Fruit fly (Drosophila melanogaster) whole organism, wandering third instar larva: ENCODE data around the gene Ntf-2r.

Source experiments
- CrebA ChIP-seq: fragments of 200-800 bp; sonication (Bioruptor generic); optimal IDR thresholded peaks from 2 replicates; lab custom pipeline; 2016; ENCODE audit warnings: missing biosample characterization, mild to moderate bottlenecking, missing genetic modification characterization, borderline replicate concordance
- Dfd ChIP-seq: fragments of >200 bp; optimal IDR thresholded peaks from 2 replicates; lab custom pipeline; 2017; ENCODE audit warnings: missing biosample characterization, missing genetic modification characterization
- HLH106 ChIP-seq: fragments of 200-800 bp; optimal IDR thresholded peaks from 3 replicates; lab custom pipeline; 2019; ENCODE audit warnings: missing biosample characterization, mild to moderate bottlenecking, missing genetic modification characterization, moderate library complexity
- Hnf4 ChIP-seq: fragments of 200-800 bp; sonication (Bioruptor generic); optimal IDR thresholded peaks from 2 replicates; lab custom pipeline; 2016; ENCODE audit warnings: missing biosample characterization, mild to moderate bottlenecking, missing genetic modification characterization
- Hr83 ChIP-seq: fragments of 200-300 bp; sonication (Bioruptor generic); optimal IDR thresholded peaks from 2 replicates; lab custom pipeline; 2016; ENCODE audit warnings: missing biosample characterization, mild to moderate bottlenecking, missing genetic modification characterization, moderate library complexity; ENCODE audit not compliant: poor library complexity, severe bottlenecking
- Mio ChIP-seq: sonication (Bioruptor generic); optimal IDR thresholded peaks from 2 replicates; lab custom pipeline; 2016; ENCODE audit warnings: missing biosample characterization, missing genetic modification characterization
- Myc ChIP-seq: fragments of >200 bp; optimal IDR thresholded peaks from 2 replicates; lab custom pipeline; 2017
- OdsH ChIP-seq: fragments of 200-800 bp; sonication (Bioruptor generic); optimal IDR thresholded peaks from 2 replicates; lab custom pipeline; 2016; ENCODE audit warnings: missing biosample characterization, mild to moderate bottlenecking, missing genetic modification characterization
- Rel ChIP-seq, 2 experiments: fragments of 200-800 bp; sonication (Bioruptor generic) in 1 of 2; optimal IDR thresholded peaks; 2 replicates in 1 of 2; 3 replicates in 1 of 2; lab custom pipeline; 2016 to 2019; ENCODE audit warnings: mild to moderate bottlenecking in 2 of 2, missing biosample characterization in 2 of 2, missing genetic modification characterization in 2 of 2, moderate library complexity in 1 of 2
- Sp1 ChIP-seq: fragments of 200-800 bp; sonication (Bioruptor generic); optimal IDR thresholded peaks from 3 replicates; lab custom pipeline; 2019; ENCODE audit warnings: missing biosample characterization, mild to moderate bottlenecking, missing genetic modification characterization, moderate library complexity
- br ChIP-seq: fragments of 200-800 bp; sonication (Bioruptor generic); optimal IDR thresholded peaks from 2 replicates; lab custom pipeline; 2016; ENCODE audit warnings: missing biosample characterization, missing genetic modification characterization
- dmrt93B ChIP-seq: fragments of 200-800 bp; sonication (Bioruptor generic); optimal IDR thresholded peaks from 2 replicates; lab custom pipeline; 2018; ENCODE audit warnings: missing biosample characterization, mild to moderate bottlenecking, missing genetic modification characterization
- ey ChIP-seq: fragments of 200-800 bp; sonication (Bioruptor generic); optimal IDR thresholded peaks from 2 replicates; lab custom pipeline; 2016; ENCODE audit warnings: missing biosample characterization, missing genetic modification characterization
- foxo ChIP-seq, 2 experiments: fragments of 200-800 bp; sonication (Bioruptor generic); optimal IDR thresholded peaks; 2 replicates in 1 of 2; 3 replicates in 1 of 2; lab custom pipeline; 2016 to 2017; ENCODE audit warnings: missing biosample characterization in 2 of 2, missing genetic modification characterization in 2 of 2
- fru ChIP-seq: fragments of 200-800 bp; sonication (Bioruptor generic); optimal IDR thresholded peaks from 3 replicates; lab custom pipeline; 2016; ENCODE audit warnings: missing biosample characterization, mild to moderate bottlenecking, missing genetic modification characterization
- h ChIP-seq: fragments of 200-800 bp; sonication (Bioruptor generic); optimal IDR thresholded peaks from 3 replicates; lab custom pipeline; 2016; ENCODE audit warnings: missing biosample characterization, mild to moderate bottlenecking, missing genetic modification characterization
- lola ChIP-seq: fragments of >200 bp; optimal IDR thresholded peaks from 2 replicates; lab custom pipeline; 2017; ENCODE audit warnings: missing biosample characterization, missing genetic modification characterization
- pan ChIP-seq: fragments of >200 bp; optimal IDR thresholded peaks from 2 replicates; lab custom pipeline; 2017
- psq ChIP-seq: fragments of 200-800 bp; sonication (Bioruptor generic); optimal IDR thresholded peaks from 3 replicates; lab custom pipeline; 2017; ENCODE audit warnings: missing biosample characterization, mild to moderate bottlenecking, missing genetic modification characterization, moderate library complexity
- rgr ChIP-seq: fragments of 200-800 bp; sonication (Bioruptor generic); optimal IDR thresholded peaks from 3 replicates; lab custom pipeline; 2016; ENCODE audit warnings: missing biosample characterization, mild to moderate bottlenecking, missing genetic modification characterization
- tai ChIP-seq: sonication (Bioruptor generic); optimal IDR thresholded peaks from 2 replicates; lab custom pipeline; 2016; ENCODE audit warnings: missing biosample characterization, missing genetic modification characterization
- usp ChIP-seq: fragments of >200 bp; optimal IDR thresholded peaks from 2 replicates; lab custom pipeline; 2017; ENCODE audit warnings: missing biosample characterization, missing genetic modification characterization
- woc ChIP-seq: sonication (Bioruptor generic); optimal IDR thresholded peaks from 2 replicates; lab custom pipeline; 2016; ENCODE audit warnings: missing biosample characterization, mild to moderate bottlenecking, missing genetic modification characterization

Gene Ntf-2r

dm6 chr2L:18503760-18504159 lies 49.3 kb downstream of the Ntf-2r start, which contains the start of gene kon:
TSS of gene kon (minus strand) at chr2L:18503978.
- TF ChIP-seq psq (GFP tag; lab: Kevin White, UChicago) (no peak), tai (GFP tag; lab: Kevin White, UChicago) (no peak), dmrt93B (no peak), CrebA (GFP tag; lab: Kevin White, UChicago) (no peak)

dm6 chr2L:18504881-18505280 lies 50.4 kb downstream of the Ntf-2r start:
- peak; percentile 29 for TF ChIP-seq rgr
- no peak for TF ChIP-seq Dfd (GFP tag; lab: Kevin White, UChicago)
- peak; percentile 16 for TF ChIP-seq HLH106
- TF ChIP-seq dmrt93B, result no peak
- TF ChIP-seq Hnf4, result no peak
- no peak for TF ChIP-seq usp (GFP tag; lab: Kevin White, UChicago)
- no peak for TF ChIP-seq Mio (GFP tag; lab: Kevin White, UChicago)
- TF ChIP-seq psq (GFP tag; lab: Kevin White, UChicago), result peak; percentile 17
- no peak for TF ChIP-seq Hr83 (GFP tag; lab: Kevin White, UChicago)
- peak; percentile 17 for TF ChIP-seq br (GFP tag; lab: Kevin White, UChicago)
- TF ChIP-seq h (GFP tag; lab: Kevin White, UChicago), result peak; percentile 28
- no peak for TF ChIP-seq OdsH (GFP tag; lab: Kevin White, UChicago)
- TF ChIP-seq fru, result peak; percentile 32
- no peak for TF ChIP-seq woc (GFP tag; lab: Kevin White, UChicago)
- peak; percentile 29 for TF ChIP-seq ey (GFP tag; lab: Kevin White, UChicago)
- no peak for TF ChIP-seq Sp1 (GFP tag; lab: Kevin White, UChicago)
- TF ChIP-seq pan (lab: Kevin White, UChicago), result no peak
- TF ChIP-seq Rel (GFP tag; optimal IDR thresholded peaks at IDR 0.05; lab: Kevin White, UChicago), result no peak
- no peak for TF ChIP-seq Rel (tag; optimal IDR thresholded peaks at IDR 0.05; lab: Kevin White, UChicago)
- TF ChIP-seq lola, result no peak
- TF ChIP-seq foxo (GFP tag; optimal IDR thresholded peaks at IDR 0.05; lab: Kevin White, UChicago), result peak in 1 of 2 experiments; percentile 22
- no peak for TF ChIP-seq Myc
